Worm (Caenorhabditis elegans) whole organism, young adult: Measurements from ENCODE around the gene B0513.90.
A peak's percentile ranks its signal among the peaks of the same experiment; 100 is the strongest.

ENCODE experiments used
- B0035.1 ChIP-seq: sonication (generic microtip); optimal IDR thresholded peaks from 2 replicates; lab custom pipeline; 2016; ENCODE audit warnings: missing genetic modification characterization, mild to moderate bottlenecking, missing compliant biosample characterization, missing genotype, missing genetic modification reagents
- C17E4.6 ChIP-seq: fragments of 200-800 bp; sonication (Bioruptor generic); IDR thresholded peaks from 2 replicates; pipeline ENCODE4 v1.3.6; 2022; ENCODE audit warnings: missing genetic modification reagents, missing genetic modification characterization, missing compliant biosample characterization
- F22D6.2 ChIP-seq: sonication (generic microtip); optimal IDR thresholded peaks from 2 replicates; lab custom pipeline; 2016; ENCODE audit warnings: mild to moderate bottlenecking, missing genetic modification characterization, missing compliant biosample characterization
- F23B12.7 ChIP-seq: sonication (generic microtip); optimal IDR thresholded peaks from 2 replicates; lab custom pipeline; 2017; ENCODE audit warnings: missing genetic modification characterization, mild to moderate bottlenecking, missing compliant biosample characterization, antibody characterized with exemption, moderate library complexity; ENCODE audit not compliant: insufficient read depth
- F33H1.4 ChIP-seq: fragments of 200-800 bp; sonication (Bioruptor generic); IDR thresholded peaks from 2 replicates; pipeline ENCODE4 v1.3.6; 2022; ENCODE audit warnings: missing genetic modification reagents, missing genetic modification characterization, missing compliant biosample characterization
- F49E8.2 ChIP-seq: sonication (generic microtip); optimal IDR thresholded peaks from 3 replicates; lab custom pipeline; 2017; ENCODE audit warnings: missing genetic modification characterization, mild to moderate bottlenecking, missing compliant biosample characterization, antibody characterized with exemption, moderate library complexity; ENCODE audit not compliant: insufficient read depth
- F52B5.7 ChIP-seq: sonication (generic microtip); optimal IDR thresholded peaks from 2 replicates; lab custom pipeline; 2016; ENCODE audit warnings: mild to moderate bottlenecking, missing genetic modification characterization, missing compliant biosample characterization
- K11D2.4 ChIP-seq: fragments of 200-800 bp; sonication (Bioruptor generic); IDR thresholded peaks from 2 replicates; pipeline ENCODE4 v1.3.6; 2022; ENCODE audit warnings: missing genetic modification reagents, missing genetic modification characterization, missing compliant biosample characterization
- Y53G8AR.9 ChIP-seq: fragments of 200-800 bp; sonication (Bioruptor generic); conservative IDR thresholded peaks from 2 replicates; pipeline ENCODE4 v1.3.6; 2022; ENCODE audit warnings: missing genetic modification reagents, missing genetic modification characterization, missing compliant biosample characterization
- Y67H2A.10 ChIP-seq: fragments of 200-800 bp; sonication (Bioruptor generic); conservative IDR thresholded peaks from 2 replicates; pipeline ENCODE4 v1.3.6; 2022; ENCODE audit warnings: missing genetic modification reagents, missing genetic modification characterization, missing compliant biosample characterization
- Y79H2A.3 ChIP-seq: fragments of 200-800 bp; sonication (Bioruptor generic); conservative IDR thresholded peaks from 2 replicates; pipeline ENCODE4 v1.3.6; 2022; ENCODE audit warnings: missing genetic modification reagents, missing genetic modification characterization, missing compliant biosample characterization
- Y95B8A.8 ChIP-seq: fragments of 200-800 bp; sonication (Bioruptor generic); IDR thresholded peaks from 2 replicates; pipeline ENCODE4 v1.3.6; 2022; ENCODE audit warnings: missing genetic modification reagents, missing genetic modification characterization, missing compliant biosample characterization
- ZK185.1 ChIP-seq: sonication (generic microtip); optimal IDR thresholded peaks from 2 replicates; lab custom pipeline; 2016; ENCODE audit warnings: mild to moderate bottlenecking, missing genetic modification characterization, missing compliant biosample characterization; ENCODE audit not compliant: poor library complexity, severe bottlenecking
- athp-1 ChIP-seq: sonication (generic microtip); optimal IDR thresholded peaks from 2 replicates; lab custom pipeline; 2017; ENCODE audit warnings: mild to moderate bottlenecking, missing genetic modification characterization, missing compliant biosample characterization
- attf-3 ChIP-seq: fragments of 200-800 bp; sonication (Bioruptor generic); conservative IDR thresholded peaks from 2 replicates; pipeline ENCODE4 v1.3.6; 2022; ENCODE audit warnings: missing genetic modification reagents, missing genetic modification characterization, missing compliant biosample characterization
- attf-5 ChIP-seq: fragments of 200-800 bp; sonication (Bioruptor generic); optimal IDR thresholded peaks from 2 replicates; lab custom pipeline; 2018; ENCODE audit warnings: mild to moderate bottlenecking, missing genetic modification characterization, missing compliant biosample characterization
- cebp-1 ChIP-seq, 2 experiments: fragments of 200-800 bp in 1 of 2; sonication (Bioruptor generic) in 1 of 2; sonication (generic microtip) in 1 of 2; IDR thresholded peaks in 1 of 2; optimal IDR thresholded peaks in 1 of 2; 2 replicates each; pipeline versions ENCODE4 v1.3.6 to Lab custom; 2017 to 2022; ENCODE audit warnings: missing compliant biosample characterization in 2 of 2, missing genetic modification characterization in 2 of 2, mild to moderate bottlenecking in 1 of 2, missing genetic modification reagents in 1 of 2, moderate library complexity in 1 of 2
- cebp-2 ChIP-seq: fragments of 200-800 bp; sonication (Bioruptor generic); IDR thresholded peaks from 2 replicates; pipeline ENCODE4 v1.3.6; 2022; ENCODE audit warnings: missing genetic modification characterization, missing compliant biosample characterization
- ceh-100 ChIP-seq: fragments of 200-800 bp; sonication (Bioruptor generic); IDR thresholded peaks from 2 replicates; pipeline ENCODE4 v1.3.6; 2022; ENCODE audit warnings: missing genetic modification reagents, missing genetic modification characterization, missing compliant biosample characterization
- ceh-27 ChIP-seq: fragments of 200-800 bp; sonication (Bioruptor generic); optimal IDR thresholded peaks from 2 replicates; lab custom pipeline; 2018; ENCODE audit warnings: mild to moderate bottlenecking, missing genetic modification characterization, moderate library complexity, missing compliant biosample characterization
- ceh-58 ChIP-seq: fragments of 200-800 bp; sonication (Bioruptor generic); IDR thresholded peaks from 2 replicates; pipeline ENCODE4 v1.3.6; 2022; ENCODE audit warnings: missing genetic modification characterization, missing compliant biosample characterization
- ceh-91 ChIP-seq: fragments of 200-800 bp; sonication (Bioruptor generic); IDR thresholded peaks from 2 replicates; pipeline ENCODE4 v1.3.6; 2022; ENCODE audit warnings: missing genetic modification reagents, missing genetic modification characterization, missing compliant biosample characterization
- dox-1 ChIP-seq: fragments of 200-800 bp; sonication (Bioruptor generic); IDR thresholded peaks from 2 replicates; pipeline ENCODE4 v1.3.6; 2022; ENCODE audit warnings: missing genetic modification reagents, missing genetic modification characterization, missing compliant biosample characterization
- dpff-1 ChIP-seq: sonication (generic microtip); optimal IDR thresholded peaks from 2 replicates; lab custom pipeline; 2017; ENCODE audit warnings: mild to moderate bottlenecking, missing genetic modification characterization, missing compliant biosample characterization
- efl-1 ChIP-seq: fragments of 150-350 bp; optimal IDR thresholded peaks from 2 replicates; lab custom pipeline; 2014; ENCODE audit warnings: missing biosample characterization, missing genetic modification reagents, missing genetic modification characterization
- him-1 ChIP-seq: sonication (generic microtip); optimal IDR thresholded peaks from 2 replicates; lab custom pipeline; 2016; ENCODE audit warnings: missing genotype, missing genetic modification reagents, missing genetic modification characterization, missing compliant biosample characterization
- hmg-1.2 ChIP-seq: fragments of 200-800 bp; sonication (Bioruptor generic); IDR thresholded peaks from 2 replicates; pipeline ENCODE4 v1.3.6; 2022; ENCODE audit warnings: missing genetic modification reagents, missing genetic modification characterization, missing compliant biosample characterization
- hmg-20 ChIP-seq: fragments of 200-800 bp; sonication (Bioruptor generic); IDR thresholded peaks from 2 replicates; pipeline ENCODE4 v1.3.6; 2022; ENCODE audit warnings: missing genetic modification reagents, missing genetic modification characterization, missing compliant biosample characterization
- hsf-1 ChIP-seq: fragments of 200-800 bp; sonication (Bioruptor generic); IDR thresholded peaks from 2 replicates; pipeline ENCODE4 v1.3.6; 2022; ENCODE audit warnings: missing genetic modification reagents, missing genetic modification characterization, missing compliant biosample characterization
- lin-35 ChIP-seq, 3 experiments: fragments of 150-350 bp in 2 of 3; sonication (generic microtip) in 1 of 3; optimal IDR thresholded peaks; 2 replicates each; lab custom pipeline; 2014 to 2018; ENCODE audit warnings: missing biosample characterization in 3 of 3, missing genetic modification characterization in 3 of 3, missing genetic modification reagents in 3 of 3
- lin-40 ChIP-seq: sonication (generic microtip); optimal IDR thresholded peaks from 2 replicates; lab custom pipeline; 2016; ENCODE audit warnings: missing genetic modification characterization, mild to moderate bottlenecking, missing compliant biosample characterization, missing genotype, missing genetic modification reagents
- lin-54 ChIP-seq: fragments of 200-800 bp; sonication (Bioruptor generic); optimal IDR thresholded peaks from 2 replicates; lab custom pipeline; 2018; ENCODE audit warnings: mild to moderate bottlenecking, missing genetic modification characterization, missing compliant biosample characterization
- madf-8 ChIP-seq: fragments of 200-800 bp; sonication (Bioruptor generic); conservative IDR thresholded peaks from 2 replicates; pipeline ENCODE4 v1.3.6; 2022; ENCODE audit warnings: missing genetic modification reagents, missing genetic modification characterization, missing compliant biosample characterization
- nfyb-1 ChIP-seq: fragments of 200-800 bp; sonication (Bioruptor generic); IDR thresholded peaks from 2 replicates; pipeline ENCODE4 v1.3.6; 2022; ENCODE audit warnings: missing genetic modification reagents, missing genetic modification characterization, missing compliant biosample characterization
- nhr-27 ChIP-seq: fragments of 200-800 bp; sonication (Bioruptor generic); optimal IDR thresholded peaks from 2 replicates; lab custom pipeline; 2018; ENCODE audit warnings: mild to moderate bottlenecking, missing genetic modification characterization, moderate library complexity, missing compliant biosample characterization
- pha-4 ChIP-seq: fragments of 150-350 bp; sonication (generic microtip); optimal IDR thresholded peaks from 2 replicates; lab custom pipeline; 2014; ENCODE audit warnings: missing biosample characterization, missing genetic modification reagents, missing genetic modification characterization
- repo-1 ChIP-seq: sonication (generic microtip); optimal IDR thresholded peaks from 2 replicates; lab custom pipeline; 2017; ENCODE audit warnings: mild to moderate bottlenecking, missing genetic modification characterization, missing compliant biosample characterization
- sdz-38 ChIP-seq: sonication (generic microtip); optimal IDR thresholded peaks from 2 replicates; lab custom pipeline; 2016; ENCODE audit warnings: missing genotype, missing genetic modification characterization, missing compliant biosample characterization
- snpc-1.1 ChIP-seq: sonication (generic microtip); optimal IDR thresholded peaks from 2 replicates; lab custom pipeline; 2017; ENCODE audit warnings: missing genetic modification characterization, mild to moderate bottlenecking, missing compliant biosample characterization, antibody characterized with exemption, moderate library complexity, missing genotype, missing genetic modification reagents; ENCODE audit not compliant: insufficient read depth
- snpc-1.3 ChIP-seq: sonication (generic microtip); optimal IDR thresholded peaks from 2 replicates; lab custom pipeline; 2017; ENCODE audit warnings: missing genetic modification characterization, mild to moderate bottlenecking, missing compliant biosample characterization, antibody characterized with exemption, moderate library complexity, missing genotype, missing genetic modification reagents; ENCODE audit not compliant: insufficient read depth
- tbx-9 ChIP-seq: sonication (generic microtip); optimal IDR thresholded peaks from 2 replicates; lab custom pipeline; 2016; ENCODE audit warnings: borderline replicate concordance, missing genetic modification characterization, inconsistent platforms, missing compliant biosample characterization
- tlf-1 ChIP-seq: fragments of 200-800 bp; sonication (Bioruptor generic); optimal IDR thresholded peaks from 2 replicates; lab custom pipeline; 2018; ENCODE audit warnings: mild to moderate bottlenecking, missing genetic modification characterization, missing compliant biosample characterization
- unc-62 ChIP-seq: fragments of 150-350 bp; optimal IDR thresholded peaks from 2 replicates; lab custom pipeline; 2014; ENCODE audit warnings: missing biosample characterization, missing genetic modification reagents, missing genetic modification characterization
- zfh-2 ChIP-seq: fragments of 200-800 bp; sonication (Bioruptor generic); conservative IDR thresholded peaks from 2 replicates; pipeline ENCODE4 v1.3.6; 2022; ENCODE audit warnings: missing genetic modification reagents, missing genetic modification characterization, missing compliant biosample characterization
- zim-3 ChIP-seq: sonication (generic microtip); optimal IDR thresholded peaks from 2 replicates; lab custom pipeline; 2017; ENCODE audit warnings: mild to moderate bottlenecking, missing genetic modification characterization, moderate library complexity, missing compliant biosample characterization
- ztf-6 ChIP-seq: fragments of 200-800 bp; sonication (Bioruptor generic); IDR thresholded peaks from 2 replicates; pipeline ENCODE4 v1.3.6; 2022; ENCODE audit warnings: missing genetic modification reagents, missing genetic modification characterization, missing compliant biosample characterization

Gene B0513.90

ce11 chrIV:13881754-13882275 lies 15.0 kb downstream of the B0513.90 start, which contains the start of gene rpl-29 (continued):
- TF ChIP-seq cebp-1 (GFP tag; IDR thresholded peaks at IDR 0.05; lab: Robert Waterston, UW) (0 out of 2 replicates have a peak, but pooled peaks have one; percentile 45), cebp-1 (tag; optimal IDR thresholded peaks at IDR 0.05; lab: Kevin White, UChicago) (peak; percentile 74), F33H1.4 (GFP tag; lab: Robert Waterston, UW) (peak; percentile 99), Y95B8A.8 (GFP tag; lab: Robert Waterston, UW) (0 out of 2 replicates have a peak, but pooled peaks have one; percentile 39), lin-40 (tag; lab: Kevin White, UChicago) (peak; percentile 64), K11D2.4 (GFP tag; lab: Robert Waterston, UW) (peak; percentile 38; the same call in 1 of the 2 replicates), F52B5.7 (no peak), Y79H2A.3 (GFP tag; lab: Robert Waterston, UW) (no peak), zfh-2 (peak; percentile 66; the same call in 1 of the 2 replicates), hmg-20 (GFP tag; lab: Robert Waterston, UW) (peak; percentile 70; the same call in 1 of the 2 replicates), zim-3 (no peak), efl-1 (GFP tag; lab: Kevin White, UChicago) (peak; percentile 63), madf-8 (peak; percentile 78), sdz-38 (tag; lab: Kevin White, UChicago) (no peak), attf-3 (GFP tag; lab: Robert Waterston, UW) (peak; percentile 64), lin-35 (GFP tag; optimal IDR thresholded peaks at IDR 0.05; lab: Kevin White, UChicago) (peak in 2 of 3 experiments; percentile 37 to 69), Y67H2A.10 (GFP tag; lab: Robert Waterston, UW) (no peak), unc-62 (GFP tag; lab: Kevin White, UChicago) (no peak), cebp-2 (GFP tag; lab: Robert Waterston, UW) (0 out of 2 replicates have a peak, but pooled peaks have one; percentile 56), nhr-27 (tag; lab: Kevin White, UChicago) (no peak), tlf-1 (GFP tag; lab: Kevin White, UChicago) (peak; percentile 74), hsf-1 (GFP tag; lab: Robert Waterston, UW) (peak; percentile 72), lin-54 (GFP tag; lab: Kevin White, UChicago) (peak; percentile 83), tbx-9 (tag; lab: Kevin White, UChicago) (no peak), C17E4.6 (GFP tag; lab: Robert Waterston, UW) (0 out of 2 replicates have a peak, but pooled peaks have one; percentile 34), hmg-1.2 (GFP tag; lab: Robert Waterston, UW) (peak; percentile 98), F23B12.7 (tag; lab: Kevin White, UChicago) (peak; percentile 77), dox-1 (peak; percentile 91), athp-1 (tag; lab: Kevin White, UChicago) (peak; percentile 43), F22D6.2 (tag; lab: Kevin White, UChicago) (no peak), ceh-27 (GFP tag; lab: Kevin White, UChicago) (peak; percentile 62), ZK185.1 (tag; lab: Kevin White, UChicago) (peak; percentile 88), attf-5 (GFP tag; lab: Kevin White, UChicago) (peak; percentile 49), snpc-1.3 (peak; percentile 97), repo-1 (peak; percentile 50), him-1 (peak; percentile 17), nfyb-1 (GFP tag; lab: Robert Waterston, UW) (peak; percentile 89), ztf-6 (GFP tag; lab: Robert Waterston, UW) (no peak), ceh-91 (GFP tag; lab: Robert Waterston, UW) (peak; percentile 74), Y53G8AR.9 (GFP tag; lab: Robert Waterston, UW) (peak; percentile 85), ceh-100 (GFP tag; lab: Robert Waterston, UW) (peak; percentile 71), dpff-1 (tag; lab: Kevin White, UChicago) (no peak), B0035.1 (tag; lab: Kevin White, UChicago) (no peak), F49E8.2 (tag; lab: Kevin White, UChicago) (peak; percentile 80), ceh-58 (GFP tag; lab: Robert Waterston, UW) (no peak), pha-4 (tag; lab: Kevin White, UChicago) (peak; percentile 81), snpc-1.1 (tag; lab: Kevin White, UChicago) (peak; percentile 67)
